Fruit fly (Drosophila melanogaster) whole organism, embryonic: ENCODE results near the gene CG13074.

Experiments
- C15 ChIP-seq: fragments of 200-800 bp; sonication (Bioruptor generic); IDR thresholded peaks from 3 replicates; pipeline ENCODE4 v1.3.6; 2022; ENCODE audit warnings: missing biosample characterization, missing genetic modification characterization
- CG10274 ChIP-seq: fragments of 200-800 bp; sonication (Bioruptor generic); optimal IDR thresholded peaks from 3 replicates; lab custom pipeline; 2017; ENCODE audit warnings: missing biosample characterization, mild to moderate bottlenecking, missing genetic modification characterization
- CG10654 ChIP-seq: fragments of 200-800 bp; sonication (Bioruptor generic); optimal IDR thresholded peaks from 2 replicates; lab custom pipeline; 2016; ENCODE audit warnings: missing biosample characterization, missing genetic modification characterization
- CG11456 ChIP-seq: fragments of 200-800 bp; sonication (Bioruptor generic); IDR thresholded peaks from 3 replicates; pipeline ENCODE4 v1.3.6; 2022; ENCODE audit warnings: missing biosample characterization, missing genetic modification characterization
- CG12236 ChIP-seq: fragments of 200-800 bp; sonication (Bioruptor generic); optimal IDR thresholded peaks from 2 replicates; lab custom pipeline; 2016; ENCODE audit warnings: missing biosample characterization, missing genetic modification characterization
- CG12942 ChIP-seq: fragments of 200-800 bp; sonication (Bioruptor generic); optimal IDR thresholded peaks from 3 replicates; lab custom pipeline; 2016; ENCODE audit warnings: missing biosample characterization, missing genetic modification characterization
- CG13287 ChIP-seq: fragments of 200-800 bp; sonication (Bioruptor generic); IDR thresholded peaks from 2 replicates; pipeline ENCODE4 v1.3.6; 2022; ENCODE audit warnings: missing biosample characterization, missing genetic modification characterization; ENCODE audit not compliant: partially characterized antibody
- CG13296 ChIP-seq: fragments of 200-800 bp; sonication (Bioruptor generic); optimal IDR thresholded peaks from 3 replicates; lab custom pipeline; 2018; ENCODE audit warnings: missing biosample characterization, mild to moderate bottlenecking, missing genetic modification characterization
- CG1602 ChIP-seq: fragments of 200-800 bp; sonication (Bioruptor generic); optimal IDR thresholded peaks from 3 replicates; lab custom pipeline; 2016; ENCODE audit warnings: missing biosample characterization, missing genetic modification characterization
- CG16813 ChIP-seq: fragments of 200-800 bp; sonication (Bioruptor generic); IDR thresholded peaks from 3 replicates; pipeline ENCODE4 v1.3.6; 2022; ENCODE audit warnings: missing biosample characterization, missing genetic modification characterization; ENCODE audit not compliant: partially characterized antibody
- CG18262 ChIP-seq: fragments of 200-800 bp; optimal IDR thresholded peaks from 3 replicates; lab custom pipeline; 2019; ENCODE audit warnings: missing biosample characterization, mild to moderate bottlenecking, missing genetic modification characterization, moderate library complexity
- CG18599 ChIP-seq: fragments of 200-800 bp; sonication (Bioruptor generic); optimal IDR thresholded peaks from 3 replicates; lab custom pipeline; 2017; ENCODE audit warnings: missing biosample characterization, missing genetic modification characterization, mild to moderate bottlenecking, moderate library complexity, missing genetic modification reagents
- CG4328 ChIP-seq: fragments of 200-800 bp; sonication (Bioruptor generic); optimal IDR thresholded peaks from 3 replicates; lab custom pipeline; 2017; ENCODE audit warnings: missing biosample characterization, missing genetic modification reagents, missing genetic modification characterization
- CG6689 ChIP-seq: fragments of 200-800 bp; sonication (Bioruptor generic); IDR thresholded peaks from 2 replicates; pipeline ENCODE4 v1.3.6; 2022; ENCODE audit warnings: missing biosample characterization, missing genetic modification characterization
- CG7372 ChIP-seq: fragments of 200-800 bp; sonication (Bioruptor generic); IDR thresholded peaks from 2 replicates; pipeline ENCODE4 v1.3.6; 2022; ENCODE audit warnings: missing biosample characterization, missing genetic modification characterization
- CG9609 ChIP-seq: fragments of 200-800 bp; sonication (Bioruptor generic); optimal IDR thresholded peaks from 3 replicates; lab custom pipeline; 2016; ENCODE audit warnings: missing biosample characterization, missing genetic modification characterization
- CG9727 ChIP-seq: fragments of 200-800 bp; sonication (Bioruptor generic); optimal IDR thresholded peaks from 3 replicates; lab custom pipeline; 2017; ENCODE audit warnings: missing biosample characterization, mild to moderate bottlenecking, missing genetic modification characterization
- CG9932 ChIP-seq: fragments of 200-800 bp; sonication (Bioruptor generic); IDR thresholded peaks from 2 replicates; pipeline ENCODE4 v1.3.6; 2022; ENCODE audit warnings: missing biosample characterization, missing genetic modification characterization
- CTCF ChIP-seq: fragments of 200-800 bp; sonication (Bioruptor generic); optimal IDR thresholded peaks from 2 replicates; lab custom pipeline; 2017; ENCODE audit warnings: missing biosample characterization, mild to moderate bottlenecking, missing genetic modification characterization, moderate library complexity
- CoRest ChIP-seq: fragments of 200-800 bp; sonication (Bioruptor generic); optimal IDR thresholded peaks from 3 replicates; lab custom pipeline; 2018; ENCODE audit warnings: missing biosample characterization, mild to moderate bottlenecking, missing genetic modification characterization, moderate library complexity
- ERR ChIP-seq: fragments of 200-800 bp; sonication (Bioruptor generic); optimal IDR thresholded peaks from 2 replicates; lab custom pipeline; 2016; ENCODE audit warnings: missing biosample characterization, missing genetic modification characterization
- Jarid2 ChIP-seq: fragments of 200-800 bp; sonication (Bioruptor generic); optimal IDR thresholded peaks from 3 replicates; lab custom pipeline; 2017; ENCODE audit warnings: mild to moderate bottlenecking, missing biosample characterization, missing genetic modification reagents, missing genetic modification characterization
- MESR4 ChIP-seq: fragments of 200-800 bp; sonication (Bioruptor generic); optimal IDR thresholded peaks from 2 replicates; lab custom pipeline; 2018; ENCODE audit warnings: missing biosample characterization, mild to moderate bottlenecking, missing genetic modification characterization, moderate library complexity
- Med ChIP-seq: fragments of 200-800 bp; sonication (Bioruptor generic); peaks from one replicate; lab custom pipeline; 2016; ENCODE audit warnings: missing biosample characterization, missing genetic modification characterization, mild to moderate bottlenecking, inconsistent platforms, moderate library complexity
- Ravus ChIP-seq: fragments of 200-800 bp; sonication (Bioruptor generic); IDR thresholded peaks from 2 replicates; pipeline ENCODE4 v1.3.6; 2022; ENCODE audit warnings: missing biosample characterization, missing genetic modification characterization
- Sox100B ChIP-seq: fragments of 200-800 bp; sonication (Bioruptor generic); optimal IDR thresholded peaks from 3 replicates; lab custom pipeline; 2018; ENCODE audit warnings: missing biosample characterization, mild to moderate bottlenecking, missing genetic modification characterization
- Trl ChIP-seq, 3 experiments: fragments of >200 bp in 2 of 3; fragments of 200-800 bp in 1 of 3; sonication (Bioruptor generic) in 1 of 3; optimal IDR thresholded peaks; 2 replicates in 1 of 3; 3 replicates in 2 of 3; lab custom pipeline; 2016 to 2017; ENCODE audit warnings: missing biosample characterization in 1 of 3, missing genetic modification characterization in 1 of 3
- Vsx1 ChIP-seq: fragments of 200-800 bp; sonication (Bioruptor generic); optimal IDR thresholded peaks from 2 replicates; lab custom pipeline; 2017; ENCODE audit warnings: missing biosample characterization, mild to moderate bottlenecking, missing genetic modification characterization, missing genetic modification reagents
- bcd ChIP-seq: fragments of 200-800 bp; sonication (Bioruptor generic); optimal IDR thresholded peaks from 2 replicates; lab custom pipeline; 2017; ENCODE audit warnings: missing biosample characterization, mild to moderate bottlenecking, missing genetic modification characterization
- caup ChIP-seq: fragments of 200-800 bp; sonication (Bioruptor generic); optimal IDR thresholded peaks from 3 replicates; lab custom pipeline; 2017; ENCODE audit warnings: missing biosample characterization, mild to moderate bottlenecking, missing genetic modification characterization, moderate library complexity; ENCODE audit not compliant: severe bottlenecking
- chif ChIP-seq, 2 experiments: fragments of 200-800 bp; sonication (Bioruptor generic); optimal IDR thresholded peaks; 3 replicates each; lab custom pipeline; 2016; ENCODE audit warnings: missing biosample characterization in 2 of 2, missing genetic modification characterization in 2 of 2
- chm ChIP-seq: fragments of 200-800 bp; sonication (Bioruptor generic); IDR thresholded peaks from 2 replicates; pipeline ENCODE4 v1.3.6; 2022; ENCODE audit warnings: missing biosample characterization, missing genetic modification characterization
- crp ChIP-seq, 2 experiments: fragments of 200-800 bp; sonication (Bioruptor generic); optimal IDR thresholded peaks; 2 replicates in 1 of 2; 3 replicates in 1 of 2; lab custom pipeline; 2017; ENCODE audit warnings: missing biosample characterization in 2 of 2, missing genetic modification characterization in 2 of 2, mild to moderate bottlenecking in 1 of 2, moderate library complexity in 1 of 2
- danr ChIP-seq: fragments of 200-800 bp; sonication (Bioruptor generic); IDR thresholded peaks from 2 replicates; pipeline ENCODE4 v1.3.6; 2022; ENCODE audit warnings: missing biosample characterization, missing genetic modification characterization
- ems ChIP-seq: fragments of 200-800 bp; sonication (Bioruptor generic); optimal IDR thresholded peaks from 3 replicates; lab custom pipeline; 2016; ENCODE audit warnings: missing biosample characterization, missing genetic modification characterization
- ewg ChIP-seq: fragments of 200-800 bp; sonication (Bioruptor generic); optimal IDR thresholded peaks from 3 replicates; lab custom pipeline; 2017; ENCODE audit warnings: mild to moderate bottlenecking, missing biosample characterization, missing genetic modification reagents, missing genetic modification characterization
- eyg ChIP-seq: fragments of 200-800 bp; sonication (Bioruptor generic); optimal IDR thresholded peaks from 3 replicates; lab custom pipeline; 2016; ENCODE audit warnings: missing biosample characterization, missing genetic modification characterization
- gem ChIP-seq: fragments of 200-800 bp; sonication (Bioruptor generic); optimal IDR thresholded peaks from 2 replicates; lab custom pipeline; 2019; ENCODE audit warnings: missing biosample characterization, mild to moderate bottlenecking, missing genetic modification characterization, moderate library complexity
- grn ChIP-seq: fragments of 200-800 bp; sonication (Bioruptor generic); optimal IDR thresholded peaks from 3 replicates; lab custom pipeline; 2017; ENCODE audit warnings: missing biosample characterization, missing genetic modification characterization
- hbn ChIP-seq: fragments of 200-800 bp; sonication (Bioruptor generic); IDR thresholded peaks from 2 replicates; pipeline ENCODE4 v1.3.6; 2022; ENCODE audit warnings: missing biosample characterization, missing genetic modification characterization; ENCODE audit not compliant: partially characterized antibody
- jing ChIP-seq: fragments of 200-800 bp; sonication (Bioruptor generic); optimal IDR thresholded peaks from 2 replicates; lab custom pipeline; 2018; ENCODE audit warnings: missing biosample characterization, mild to moderate bottlenecking, missing genetic modification characterization
- kni ChIP-seq: fragments of 200-800 bp; sonication (Bioruptor generic); optimal IDR thresholded peaks from 3 replicates; lab custom pipeline; 2017; ENCODE audit warnings: mild to moderate bottlenecking, missing biosample characterization, missing genetic modification reagents, missing genetic modification characterization
- org-1 ChIP-seq: fragments of 200-800 bp; sonication (Bioruptor generic); optimal IDR thresholded peaks from 2 replicates; lab custom pipeline; 2017; ENCODE audit warnings: missing biosample characterization, missing genetic modification characterization
- pan ChIP-seq, 4 experiments: fragments of >200 bp in 3 of 4; fragments of 200-800 bp in 1 of 4; sonication (Bioruptor generic) in 1 of 4; optimal IDR thresholded peaks in 3 of 4; IDR thresholded peaks in 1 of 4; 2 replicates each; pipeline versions ENCODE4 v1.3.6 to Lab custom; 2017 to 2022; ENCODE audit warnings: missing biosample characterization in 2 of 4, missing genetic modification characterization in 2 of 4, mixed read lengths in 1 of 4
- pho ChIP-seq: fragments of 200-800 bp; sonication (Bioruptor generic); optimal IDR thresholded peaks from 2 replicates; lab custom pipeline; 2016; ENCODE audit warnings: missing biosample characterization, missing genetic modification characterization
- vfl ChIP-seq: fragments of 200-800 bp; sonication (Bioruptor generic); optimal IDR thresholded peaks from 2 replicates; lab custom pipeline; 2016; ENCODE audit warnings: missing biosample characterization, missing genetic modification characterization
- yki ChIP-seq: fragments of >200 bp; optimal IDR thresholded peaks from 3 replicates; lab custom pipeline; 2018
- zfh2 ChIP-seq: fragments of 200-800 bp; sonication (Bioruptor generic); optimal IDR thresholded peaks from 2 replicates; lab custom pipeline; 2016; ENCODE audit warnings: missing biosample characterization, missing genetic modification characterization

CG13074 gene

DNA sequence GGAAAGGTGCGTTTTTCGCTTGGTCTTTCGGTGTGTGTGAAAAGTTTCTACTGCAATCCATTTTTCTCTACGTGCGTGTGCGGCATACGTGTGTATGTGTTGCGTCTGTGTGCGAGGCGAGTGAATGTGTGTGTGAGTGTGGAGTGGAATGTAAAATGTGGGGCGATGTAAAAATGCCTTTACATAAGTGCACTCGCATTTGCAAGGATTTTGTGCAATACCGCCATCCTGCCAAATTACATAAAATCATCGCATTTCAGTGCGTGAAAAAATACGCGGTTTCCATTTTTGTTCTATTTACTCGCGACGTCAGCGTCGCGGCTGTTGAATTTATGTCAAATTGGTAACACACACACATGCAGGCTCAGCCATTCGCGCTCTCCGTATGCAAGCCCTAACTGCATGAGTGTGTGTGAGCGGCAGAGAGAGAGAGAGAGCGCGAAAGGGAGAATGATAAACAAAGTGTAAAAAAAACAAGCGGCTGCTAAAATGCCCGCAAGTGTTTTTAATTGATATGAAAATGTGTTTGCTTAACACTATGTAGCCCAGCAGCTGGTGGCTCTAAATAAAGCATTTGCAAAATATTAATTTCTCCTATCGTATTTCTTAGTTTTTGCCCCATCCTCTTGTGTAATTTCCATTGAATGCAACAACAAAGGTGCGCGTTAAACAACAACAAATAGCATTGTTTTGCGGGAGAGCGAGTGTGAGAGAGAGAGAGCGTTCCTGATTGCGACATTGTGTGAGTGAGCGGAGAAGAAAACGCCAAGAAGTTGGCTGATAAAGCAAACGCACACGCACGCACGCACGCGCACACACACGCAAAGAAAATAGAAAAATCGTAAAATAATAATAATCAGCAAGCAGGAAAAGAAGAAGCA lies 44.9 kb downstream of the CG13074 start (continued):
- TF ChIP-seq Trl (optimal IDR thresholded peaks at IDR 0.05; lab: Kevin White, UChicago) (peak; percentile 88 to 99), Trl (GFP tag; optimal IDR thresholded peaks at IDR 0.05; lab: Kevin White, UChicago) (peak; percentile 37), CG12236 (no peak), pan (optimal IDR thresholded peaks at IDR 0.05; lab: Kevin White, UChicago) (no peak), pan (GFP tag; optimal IDR thresholded peaks at IDR 0.05 in 1 of 2, IDR thresholded peaks at IDR 0.05 in 1 of 2) (peak in 1 of 2 experiments; percentile 59), chif (GFP tag; optimal IDR thresholded peaks at IDR 0.05; lab: Kevin White, UChicago) (no peak), chm (GFP tag; lab: Robert Waterston, UW) (no peak; the same call in 1 of the 2 replicates), zfh2 (GFP tag; lab: Kevin White, UChicago) (no peak), grn (no peak), CG18599 (GFP tag; lab: Kevin White, UChicago) (no peak), pho (no peak), CG9609 (GFP tag; lab: Kevin White, UChicago) (no peak), C15 (no peak), crp (GFP tag; optimal IDR thresholded peaks at IDR 0.05; lab: Kevin White, UChicago) (no peak), CG1602 (no peak), CG13287 (GFP tag; lab: Robert Waterston, UW) (no peak; the same call in 1 of the 2 replicates), CoRest (tag; lab: Kevin White, UChicago) (no peak), org-1 (GFP tag; lab: Kevin White, UChicago) (no peak), Med (GFP tag; lab: Kevin White, UChicago) (peak; percentile 77), Ravus (GFP tag; lab: Robert Waterston, UW) (no peak), gem (tag; lab: Kevin White, UChicago) (no peak), kni (peak; percentile 87), CG12942 (GFP tag; lab: Kevin White, UChicago) (no peak), ewg (peak; percentile 31), Sox100B (GFP tag; lab: Kevin White, UChicago) (no peak), CG6689 (GFP tag; lab: Robert Waterston, UW) (no peak), ems (GFP tag; lab: Kevin White, UChicago) (no peak), eyg (GFP tag; lab: Kevin White, UChicago) (no peak), danr (GFP tag; lab: Robert Waterston, UW) (no peak), CG18262 (tag; lab: Kevin White, UChicago) (no peak), vfl (GFP tag; lab: Kevin White, UChicago) (no peak)
- TF ChIP-seq, all 482 proteins: peak for 73

DNA sequence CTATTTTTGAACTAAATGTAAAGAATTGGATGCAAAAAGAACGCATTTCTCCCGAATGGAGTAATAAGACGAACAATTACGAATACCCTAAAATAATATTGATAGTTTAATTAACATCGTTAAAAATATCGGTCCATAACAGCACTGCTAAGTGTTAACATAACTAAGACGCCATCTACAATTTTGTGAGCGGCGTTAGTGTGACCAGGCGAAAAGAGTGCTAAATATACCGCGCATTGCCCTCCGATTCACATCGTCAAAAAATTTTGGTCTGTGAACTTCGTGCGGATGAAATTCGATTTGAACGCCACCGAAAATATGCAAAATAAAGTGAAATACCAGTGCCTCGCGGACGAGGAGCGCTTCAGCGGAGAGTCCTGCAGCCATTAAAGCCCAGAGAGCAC lies 45.6 kb downstream of the CG13074 start, which contains the start of gene Mbs:
TSS of gene Mbs (plus strand) at position 241 of the 404 bp plus-strand sequence.
- TF ChIP-seq CG10274 (GFP tag; lab: Kevin White, UChicago) (no peak), CG9932 (GFP tag; lab: Robert Waterston, UW) (peak; percentile 7; the same call in 1 of the 2 replicates), yki (no peak), CG7372 (GFP tag; lab: Robert Waterston, UW) (no peak), CG13296 (GFP tag; lab: Kevin White, UChicago) (peak; percentile 57), ERR (GFP tag; lab: Kevin White, UChicago) (peak; percentile 1), CTCF (peak; percentile 96), CG10654 (GFP tag; lab: Kevin White, UChicago) (no peak), Jarid2 (GFP tag; lab: Kevin White, UChicago) (peak; percentile 51), CG16813 (GFP tag; lab: Robert Waterston, UW) (peak; percentile 57; the same call in 2 of the 3 replicates), CG18599 (GFP tag; lab: Kevin White, UChicago) (no peak), bcd (GFP tag; lab: Kevin White, UChicago) (no peak), MESR4 (GFP tag; lab: Kevin White, UChicago) (peak; percentile 62), jing (no peak), grn (no peak), CG11456 (peak; percentile 52; the same call in 1 of the 3 replicates), CG4328 (GFP tag; lab: Kevin White, UChicago) (peak; percentile 23), hbn (GFP tag; lab: Robert Waterston, UW) (peak; percentile 86), caup (GFP tag; lab: Kevin White, UChicago) (peak; percentile 27), Vsx1 (GFP tag; lab: Kevin White, UChicago) (peak; percentile 48), CG9727 (GFP tag; lab: Kevin White, UChicago) (no peak), C15 (no peak)
